Worm (Caenorhabditis elegans) whole organism, young adult: ENCODE measurements around the gene C16A3.6.

Source experiments
- C06A6.2 ChIP-seq: fragments of 200-800 bp; sonication (Bioruptor generic); conservative IDR thresholded peaks from 2 replicates; pipeline ENCODE4 v1.3.6; 2022; ENCODE audit warnings: missing genetic modification characterization, missing compliant biosample characterization
- D2030.7 ChIP-seq: fragments of 200-800 bp; sonication (Bioruptor generic); IDR thresholded peaks from 2 replicates; pipeline ENCODE4 v1.3.6; 2022; ENCODE audit warnings: missing genetic modification reagents, missing genetic modification characterization, missing compliant biosample characterization
- F57C9.4 ChIP-seq: sonication (generic microtip); optimal IDR thresholded peaks from 2 replicates; lab custom pipeline; 2017; ENCODE audit warnings: mild to moderate bottlenecking, missing genetic modification characterization, missing compliant biosample characterization
- Y53G8AR.9 ChIP-seq: fragments of 200-800 bp; sonication (Bioruptor generic); conservative IDR thresholded peaks from 2 replicates; pipeline ENCODE4 v1.3.6; 2022; ENCODE audit warnings: missing genetic modification reagents, missing genetic modification characterization, missing compliant biosample characterization
- Y56A3A.18 ChIP-seq: fragments of 200-800 bp; sonication (Bioruptor generic); IDR thresholded peaks from 2 replicates; pipeline ENCODE4 v1.3.6; 2022; ENCODE audit warnings: missing genetic modification reagents, missing genetic modification characterization, missing compliant biosample characterization
- aptf-2 ChIP-seq: fragments of 200-800 bp; sonication (Bioruptor generic); conservative IDR thresholded peaks from 2 replicates; pipeline ENCODE4 v1.3.6; 2022; ENCODE audit warnings: missing genetic modification reagents, missing genetic modification characterization, missing compliant biosample characterization
- atf-7 ChIP-seq: sonication (generic microtip); optimal IDR thresholded peaks from 2 replicates; lab custom pipeline; 2017; ENCODE audit warnings: mild to moderate bottlenecking, missing genetic modification characterization, missing compliant biosample characterization
- athp-1 ChIP-seq: sonication (generic microtip); optimal IDR thresholded peaks from 2 replicates; lab custom pipeline; 2017; ENCODE audit warnings: mild to moderate bottlenecking, missing genetic modification characterization, missing compliant biosample characterization
- bed-2 ChIP-seq: fragments of 200-800 bp; sonication (Bioruptor generic); IDR thresholded peaks from 2 replicates; pipeline ENCODE4 v1.3.6; 2022; ENCODE audit warnings: missing genetic modification reagents, missing genetic modification characterization, missing compliant biosample characterization
- ccch-3 ChIP-seq: fragments of 200-800 bp; sonication (Bioruptor generic); optimal IDR thresholded peaks from 2 replicates; lab custom pipeline; 2018; ENCODE audit warnings: mild to moderate bottlenecking, missing genetic modification characterization, missing compliant biosample characterization
- cebp-1 ChIP-seq, 2 experiments: fragments of 200-800 bp in 1 of 2; sonication (Bioruptor generic) in 1 of 2; sonication (generic microtip) in 1 of 2; IDR thresholded peaks in 1 of 2; optimal IDR thresholded peaks in 1 of 2; 2 replicates each; pipeline versions ENCODE4 v1.3.6 to Lab custom; 2017 to 2022; ENCODE audit warnings: missing compliant biosample characterization in 2 of 2, missing genetic modification characterization in 2 of 2, mild to moderate bottlenecking in 1 of 2, missing genetic modification reagents in 1 of 2, moderate library complexity in 1 of 2
- cebp-2 ChIP-seq: fragments of 200-800 bp; sonication (Bioruptor generic); IDR thresholded peaks from 2 replicates; pipeline ENCODE4 v1.3.6; 2022; ENCODE audit warnings: missing genetic modification characterization, missing compliant biosample characterization
- ceh-100 ChIP-seq: fragments of 200-800 bp; sonication (Bioruptor generic); IDR thresholded peaks from 2 replicates; pipeline ENCODE4 v1.3.6; 2022; ENCODE audit warnings: missing genetic modification reagents, missing genetic modification characterization, missing compliant biosample characterization
- die-1 ChIP-seq: sonication (generic microtip); optimal IDR thresholded peaks from 2 replicates; lab custom pipeline; 2016; ENCODE audit warnings: missing genotype, mild to moderate bottlenecking, missing genetic modification characterization, missing compliant biosample characterization
- dox-1 ChIP-seq: fragments of 200-800 bp; sonication (Bioruptor generic); IDR thresholded peaks from 2 replicates; pipeline ENCODE4 v1.3.6; 2022; ENCODE audit warnings: missing genetic modification reagents, missing genetic modification characterization, missing compliant biosample characterization
- dpff-1 ChIP-seq: sonication (generic microtip); optimal IDR thresholded peaks from 2 replicates; lab custom pipeline; 2017; ENCODE audit warnings: mild to moderate bottlenecking, missing genetic modification characterization, missing compliant biosample characterization
- egl-44 ChIP-seq: fragments of 200-800 bp; sonication (Bioruptor generic); IDR thresholded peaks from 2 replicates; pipeline ENCODE4 v1.3.6; 2022; ENCODE audit warnings: missing genetic modification reagents, missing genetic modification characterization, missing compliant biosample characterization
- ekl-4 ChIP-seq: fragments of 200-800 bp; sonication (Bioruptor generic); IDR thresholded peaks from 2 replicates; pipeline ENCODE4 v1.3.6; 2022; ENCODE audit warnings: missing genetic modification reagents, missing genetic modification characterization, missing compliant biosample characterization
- hmg-1.2 ChIP-seq: fragments of 200-800 bp; sonication (Bioruptor generic); IDR thresholded peaks from 2 replicates; pipeline ENCODE4 v1.3.6; 2022; ENCODE audit warnings: missing genetic modification reagents, missing genetic modification characterization, missing compliant biosample characterization
- hsf-1 ChIP-seq: fragments of 200-800 bp; sonication (Bioruptor generic); IDR thresholded peaks from 2 replicates; pipeline ENCODE4 v1.3.6; 2022; ENCODE audit warnings: missing genetic modification reagents, missing genetic modification characterization, missing compliant biosample characterization
- lin-26 ChIP-seq: fragments of 200-800 bp; sonication (Bioruptor generic); IDR thresholded peaks from 2 replicates; pipeline ENCODE4 v1.3.6; 2022; ENCODE audit warnings: missing genetic modification reagents, missing genetic modification characterization, missing compliant biosample characterization
- madf-3 ChIP-seq: fragments of 200-800 bp; sonication (Bioruptor generic); IDR thresholded peaks from 2 replicates; pipeline ENCODE4 v1.3.6; 2022; ENCODE audit warnings: missing genetic modification reagents, missing genetic modification characterization, missing compliant biosample characterization
- madf-8 ChIP-seq: fragments of 200-800 bp; sonication (Bioruptor generic); conservative IDR thresholded peaks from 2 replicates; pipeline ENCODE4 v1.3.6; 2022; ENCODE audit warnings: missing genetic modification reagents, missing genetic modification characterization, missing compliant biosample characterization
- nfyb-1 ChIP-seq: fragments of 200-800 bp; sonication (Bioruptor generic); IDR thresholded peaks from 2 replicates; pipeline ENCODE4 v1.3.6; 2022; ENCODE audit warnings: missing genetic modification reagents, missing genetic modification characterization, missing compliant biosample characterization
- nhr-120 ChIP-seq: fragments of 200-800 bp; sonication (Bioruptor generic); IDR thresholded peaks from 2 replicates; pipeline ENCODE4 v1.3.6; 2022; ENCODE audit warnings: missing genetic modification characterization, missing compliant biosample characterization
- pbrm-1 ChIP-seq: fragments of 200-800 bp; sonication (Bioruptor generic); IDR thresholded peaks from 2 replicates; pipeline ENCODE4 v1.3.6; 2022; ENCODE audit warnings: missing genetic modification reagents, missing genetic modification characterization, missing compliant biosample characterization
- rec-8 ChIP-seq, 2 experiments: sonication (generic microtip); optimal IDR thresholded peaks; 2 replicates each; lab custom pipeline; 2016; ENCODE audit warnings: mild to moderate bottlenecking in 2 of 2, missing genetic modification characterization in 2 of 2, missing genetic modification reagents in 2 of 2, missing genotype in 2 of 2, missing biosample characterization in 1 of 2, missing compliant biosample characterization in 1 of 2, moderate library complexity in 1 of 2
- repo-1 ChIP-seq: sonication (generic microtip); optimal IDR thresholded peaks from 2 replicates; lab custom pipeline; 2017; ENCODE audit warnings: mild to moderate bottlenecking, missing genetic modification characterization, missing compliant biosample characterization
- snpc-1.1 ChIP-seq: sonication (generic microtip); optimal IDR thresholded peaks from 2 replicates; lab custom pipeline; 2017; ENCODE audit warnings: missing genetic modification characterization, mild to moderate bottlenecking, missing compliant biosample characterization, antibody characterized with exemption, moderate library complexity, missing genotype, missing genetic modification reagents; ENCODE audit not compliant: insufficient read depth
- snpc-3.4 ChIP-seq: sonication (generic microtip); optimal IDR thresholded peaks from 2 replicates; lab custom pipeline; 2017; ENCODE audit warnings: missing genetic modification characterization, mild to moderate bottlenecking, missing compliant biosample characterization, antibody characterized with exemption, moderate library complexity, missing genotype, missing genetic modification reagents
- tlf-1 ChIP-seq: fragments of 200-800 bp; sonication (Bioruptor generic); optimal IDR thresholded peaks from 2 replicates; lab custom pipeline; 2018; ENCODE audit warnings: mild to moderate bottlenecking, missing genetic modification characterization, missing compliant biosample characterization
- ztf-22 ChIP-seq: fragments of 200-800 bp; sonication (Bioruptor generic); optimal IDR thresholded peaks from 2 replicates; lab custom pipeline; 2018; ENCODE audit warnings: mild to moderate bottlenecking, missing genetic modification characterization, moderate library complexity, missing compliant biosample characterization
- ztf-26 ChIP-seq: sonication (generic microtip); optimal IDR thresholded peaks from 2 replicates; lab custom pipeline; 2017; ENCODE audit warnings: missing genetic modification characterization, missing compliant biosample characterization
- ztf-28 ChIP-seq: fragments of 200-800 bp; sonication (Bioruptor generic); IDR thresholded peaks from 2 replicates; pipeline ENCODE4 v1.3.6; 2022; ENCODE audit warnings: missing genetic modification reagents, missing genetic modification characterization, missing compliant biosample characterization
- ztf-6 ChIP-seq: fragments of 200-800 bp; sonication (Bioruptor generic); IDR thresholded peaks from 2 replicates; pipeline ENCODE4 v1.3.6; 2022; ENCODE audit warnings: missing genetic modification reagents, missing genetic modification characterization, missing compliant biosample characterization

The C16A3.6 gene

DNA sequence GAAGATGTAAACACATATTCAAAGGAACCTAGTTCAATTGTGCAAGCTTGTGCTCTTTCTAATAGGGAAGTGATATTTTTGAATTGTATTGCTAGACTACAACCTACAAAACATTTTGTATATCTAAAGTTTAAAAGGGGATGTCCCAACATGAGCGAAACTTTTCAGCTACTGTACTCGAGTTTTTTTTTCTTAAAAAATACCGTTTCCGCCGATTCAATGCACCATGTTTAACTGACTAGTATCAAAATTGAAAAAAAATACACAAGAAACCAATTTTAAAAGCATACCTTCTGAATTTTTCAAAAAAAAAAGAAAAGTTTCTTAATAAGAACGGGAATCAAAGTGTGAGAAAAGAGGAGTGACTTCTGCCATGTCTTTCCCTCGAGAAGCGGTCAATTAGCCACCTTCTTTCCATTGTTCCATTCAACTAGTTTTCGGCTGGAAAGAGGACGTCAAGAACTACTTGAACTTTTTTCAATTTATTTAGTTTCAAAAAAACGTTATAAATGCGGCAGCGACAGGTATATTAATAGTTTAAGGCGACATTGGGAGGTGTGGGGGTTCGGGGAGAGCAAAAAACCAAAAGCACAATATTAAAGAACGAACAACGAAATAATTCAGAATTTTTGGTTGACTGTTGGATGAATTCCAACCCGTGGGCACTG, 36.4 kb downstream of the C16A3.6 start, which contains the start of gene nas-4 (continued):
- TF ChIP-seq tlf-1 (GFP tag; lab: Kevin White, UChicago), result peak; percentile 24
- 0 out of 2 replicates have a peak, but pooled peaks have one; percentile 12 for TF ChIP-seq ekl-4 (GFP tag; lab: Robert Waterston, UW)
- TF ChIP-seq bed-2, result no peak
- no peak for TF ChIP-seq ceh-100
- no peak for TF ChIP-seq D2030.7 (GFP tag; lab: Robert Waterston, UW)
- 0 out of 2 replicates have a peak, but pooled peaks have one; percentile 18 for TF ChIP-seq egl-44
- 0 out of 2 replicates have a peak, but pooled peaks have one; percentile 5 for TF ChIP-seq nhr-120 (GFP tag; lab: Robert Waterston, UW)
- no peak for TF ChIP-seq ztf-6 (GFP tag; lab: Robert Waterston, UW)
- TF ChIP-seq C06A6.2 (GFP tag; lab: Robert Waterston, UW), result no peak; the same call in 1 of the 2 replicates
- TF ChIP-seq ztf-22 (GFP tag; lab: Kevin White, UChicago), result no peak
- TF ChIP-seq F57C9.4, result no peak
- no peak for TF ChIP-seq die-1 (tag; lab: Kevin White, UChicago)
- TF ChIP-seq madf-8 (GFP tag; lab: Robert Waterston, UW), result no peak
- TF ChIP-seq cebp-1 (GFP tag; IDR thresholded peaks at IDR 0.05; lab: Robert Waterston, UW), result 0 out of 2 replicates have a peak, but pooled peaks have one; percentile 38
- peak; percentile 71 for TF ChIP-seq cebp-1 (tag; optimal IDR thresholded peaks at IDR 0.05; lab: Kevin White, UChicago)
- peak; percentile 80 for TF ChIP-seq lin-26 (GFP tag; lab: Robert Waterston, UW)
- TF ChIP-seq ztf-28 (GFP tag; lab: Robert Waterston, UW), result no peak
- TF ChIP-seq Y56A3A.18 (GFP tag; lab: Robert Waterston, UW), result peak; percentile 20; the same call in 1 of the 2 replicates
- peak; percentile 60 for TF ChIP-seq repo-1 (tag; lab: Kevin White, UChicago)
- TF ChIP-seq dpff-1, result no peak
- no peak for TF ChIP-seq dox-1 (GFP tag; lab: Robert Waterston, UW)
- peak; percentile 6 for TF ChIP-seq atf-7 (tag; lab: Kevin White, UChicago)
- TF ChIP-seq Y53G8AR.9 (GFP tag; lab: Robert Waterston, UW), result peak; percentile 59; the same call in 1 of the 2 replicates
- TF ChIP-seq rec-8 (tag; optimal IDR thresholded peaks at IDR 0.05; lab: Kevin White, UChicago), result no peak
- TF ChIP-seq, all 124 proteins: peak for 25

DNA sequence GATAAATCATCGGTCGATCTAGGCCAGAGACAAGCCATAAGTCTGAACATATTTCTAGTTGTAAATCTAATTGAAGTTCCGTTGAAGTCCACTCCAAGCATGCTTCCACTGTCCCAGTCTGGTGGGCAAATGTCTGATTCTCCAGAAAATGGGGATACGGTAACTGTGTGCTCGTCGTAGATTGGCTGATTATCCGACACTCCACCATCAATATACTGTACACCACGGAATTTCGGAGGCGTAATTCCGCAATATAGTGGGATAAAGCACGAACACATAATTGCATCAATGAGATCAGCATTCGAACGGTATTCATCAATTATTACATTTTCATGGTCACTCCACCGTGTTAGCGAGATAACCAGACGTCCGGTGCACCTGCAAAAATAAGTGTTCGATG, 39.2 kb downstream of the C16A3.6 start:
- no peak for TF ChIP-seq hmg-1.2 (GFP tag; lab: Robert Waterston, UW)
- TF ChIP-seq athp-1 (tag; lab: Kevin White, UChicago), result no peak
- TF ChIP-seq ccch-3 (GFP tag; lab: Kevin White, UChicago), result no peak
- 0 out of 2 replicates have a peak, but pooled peaks have one; percentile 18 for TF ChIP-seq madf-3 (GFP tag; lab: Robert Waterston, UW)
- TF ChIP-seq snpc-1.1, result no peak
- no peak for TF ChIP-seq cebp-2
- 0 out of 2 replicates have a peak, but pooled peaks have one; percentile 6 for TF ChIP-seq nfyb-1 (GFP tag; lab: Robert Waterston, UW)
- TF ChIP-seq hsf-1, result 0 out of 2 replicates have a peak, but pooled peaks have one; percentile 35
- TF ChIP-seq ztf-26, result peak; percentile 41
- no peak for TF ChIP-seq snpc-3.4 (tag; lab: Kevin White, UChicago)
- TF ChIP-seq D2030.7 (GFP tag; lab: Robert Waterston, UW), result no peak
- TF ChIP-seq pbrm-1, result no peak
- TF ChIP-seq aptf-2 (GFP tag; lab: Robert Waterston, UW), result no peak
